Worm (Caenorhabditis elegans): ENCODE measurements around the gene swt-1.

ce11 chrIV:299190-299589 is 8.1 kb upstream of the swt-1 start:
- TF ChIP-seq blmp-1 (tag; optimal IDR thresholded peaks at IDR 0.05; ENCODE audit: insufficient read depth), result no peak
- no peak for TF ChIP-seq nhr-237 (tag; optimal IDR thresholded peaks at IDR 0.05)
- TF ChIP-seq elt-1 (tag; optimal IDR thresholded peaks at IDR 0.05), result no peak
- TF ChIP-seq nhr-11 (tag; optimal IDR thresholded peaks at IDR 0.05), result no peak
- TF ChIP-seq elt-3 (tag; optimal IDR thresholded peaks at IDR 0.05), result no peak
- TF ChIP-seq unc-62 (GFP tag; optimal IDR thresholded peaks at IDR 0.05), result no peak
- no peak for TF ChIP-seq dmd-4 (tag; optimal IDR thresholded peaks at IDR 0.05)
- no peak for TF ChIP-seq aly-2 (tag; optimal IDR thresholded peaks at IDR 0.05)
- no peak for TF ChIP-seq skn-1 (tag; optimal IDR thresholded peaks at IDR 0.05)

Measured in whole organism, L2 larva.